Fruit fly (Drosophila melanogaster) whole organism, embryonic: ENCODE data around the gene CG7011.

Experiments
- ATbp ChIP-seq: fragments of 200-800 bp; sonication (Bioruptor generic); optimal IDR thresholded peaks from 2 replicates; lab custom pipeline; 2017; ENCODE audit warnings: missing biosample characterization, mild to moderate bottlenecking, missing genetic modification characterization, missing genetic modification reagents
- B-H1 ChIP-seq: fragments of 200-800 bp; sonication (Bioruptor generic); IDR thresholded peaks from 3 replicates; pipeline ENCODE4 v1.3.6; 2022; ENCODE audit warnings: missing biosample characterization, missing genetic modification characterization
- CG11504 ChIP-seq: fragments of 200-800 bp; sonication (Bioruptor generic); optimal IDR thresholded peaks from 3 replicates; lab custom pipeline; 2019; ENCODE audit warnings: missing biosample characterization, mild to moderate bottlenecking, missing genetic modification characterization, moderate library complexity
- CG12236 ChIP-seq: fragments of 200-800 bp; sonication (Bioruptor generic); optimal IDR thresholded peaks from 2 replicates; lab custom pipeline; 2016; ENCODE audit warnings: missing biosample characterization, missing genetic modification characterization
- CG14710 ChIP-seq: fragments of 200-800 bp; sonication (Bioruptor generic); optimal IDR thresholded peaks from 3 replicates; lab custom pipeline; 2019; ENCODE audit warnings: missing biosample characterization, mild to moderate bottlenecking, missing genetic modification characterization, moderate library complexity
- CG15269 ChIP-seq: fragments of 200-800 bp; sonication (Bioruptor generic); optimal IDR thresholded peaks from 2 replicates; lab custom pipeline; 2018; ENCODE audit warnings: missing biosample characterization, mild to moderate bottlenecking, missing genetic modification characterization, moderate library complexity
- CG1529 ChIP-seq: fragments of 200-800 bp; sonication (Bioruptor generic); optimal IDR thresholded peaks from 3 replicates; lab custom pipeline; 2018; ENCODE audit warnings: missing biosample characterization, missing genetic modification characterization
- CG15696 ChIP-seq: fragments of 200-800 bp; sonication (Bioruptor generic); optimal IDR thresholded peaks from 2 replicates; lab custom pipeline; 2019; ENCODE audit warnings: missing biosample characterization, mild to moderate bottlenecking, missing genetic modification characterization, moderate library complexity
- CG17829 ChIP-seq: fragments of 200-800 bp; optimal IDR thresholded peaks from 2 replicates; lab custom pipeline; 2019; ENCODE audit warnings: missing biosample characterization, mild to moderate bottlenecking, missing genetic modification characterization, moderate library complexity
- CG2120 ChIP-seq: fragments of 200-800 bp; sonication (Bioruptor generic); optimal IDR thresholded peaks from 3 replicates; lab custom pipeline; 2016; ENCODE audit warnings: missing biosample characterization, missing genetic modification characterization
- CG32532 ChIP-seq: fragments of 200-800 bp; sonication (Bioruptor generic); IDR thresholded peaks from 2 replicates; pipeline ENCODE4 v1.3.6; 2022; ENCODE audit warnings: missing biosample characterization, missing genetic modification characterization
- CG33557 ChIP-seq: fragments of 200-800 bp; sonication (Bioruptor generic); optimal IDR thresholded peaks from 2 replicates; lab custom pipeline; 2019; ENCODE audit warnings: missing biosample characterization, mild to moderate bottlenecking, missing genetic modification characterization, moderate library complexity
- CG4282 ChIP-seq: fragments of 200-800 bp; sonication (Bioruptor generic); optimal IDR thresholded peaks from 2 replicates; lab custom pipeline; 2016; ENCODE audit warnings: missing biosample characterization, missing genetic modification characterization
- CG7928 ChIP-seq: fragments of 200-800 bp; sonication (Bioruptor generic); optimal IDR thresholded peaks from 2 replicates; lab custom pipeline; 2017; ENCODE audit warnings: missing biosample characterization, mild to moderate bottlenecking, missing genetic modification characterization
- CG7987 ChIP-seq: fragments of 200-800 bp; sonication (Bioruptor generic); optimal IDR thresholded peaks from 2 replicates; lab custom pipeline; 2018; ENCODE audit warnings: missing biosample characterization, mild to moderate bottlenecking, missing genetic modification characterization, moderate library complexity
- CG8281 ChIP-seq: fragments of 200-800 bp; sonication (Bioruptor generic); optimal IDR thresholded peaks from 2 replicates; lab custom pipeline; 2018; ENCODE audit warnings: missing biosample characterization, mild to moderate bottlenecking, missing genetic modification characterization, moderate library complexity
- CG8478 ChIP-seq: fragments of >200 bp; optimal IDR thresholded peaks from 2 replicates; lab custom pipeline; 2018
- CHES-1-like ChIP-seq: fragments of 200-800 bp; sonication (Bioruptor generic); optimal IDR thresholded peaks from 2 replicates; lab custom pipeline; 2016; ENCODE audit warnings: missing biosample characterization, missing genetic modification characterization
- Fer2 ChIP-seq: fragments of 200-800 bp; sonication (Bioruptor generic); optimal IDR thresholded peaks from 2 replicates; lab custom pipeline; 2018; ENCODE audit warnings: missing biosample characterization, mild to moderate bottlenecking, missing genetic modification characterization, moderate library complexity
- Gsc ChIP-seq: fragments of 200-800 bp; sonication (Bioruptor generic); IDR thresholded peaks from 2 replicates; pipeline ENCODE4 v1.3.6; 2022; ENCODE audit warnings: missing biosample characterization, missing genetic modification characterization
- Gug ChIP-seq: fragments of 200-800 bp; sonication (Bioruptor generic); IDR thresholded peaks from 4 replicates; pipeline ENCODE4 v1.3.6; 2022; ENCODE audit warnings: missing biosample characterization, missing genetic modification characterization
- Hr51 ChIP-seq, 2 experiments: fragments of 200-800 bp; sonication (Bioruptor generic); optimal IDR thresholded peaks; 2 replicates in 1 of 2; 3 replicates in 1 of 2; lab custom pipeline; 2016 to 2018; ENCODE audit warnings: missing biosample characterization in 2 of 2, missing genetic modification characterization in 2 of 2, mild to moderate bottlenecking in 1 of 2, moderate library complexity in 1 of 2
- Max ChIP-seq: fragments of 200-800 bp; sonication (Bioruptor generic); optimal IDR thresholded peaks from 2 replicates; lab custom pipeline; 2016; ENCODE audit warnings: missing biosample characterization, mild to moderate bottlenecking, missing genetic modification characterization
- Oli ChIP-seq: fragments of 200-800 bp; sonication (Bioruptor generic); optimal IDR thresholded peaks from 2 replicates; lab custom pipeline; 2018; ENCODE audit warnings: missing biosample characterization, mild to moderate bottlenecking, missing genetic modification characterization, moderate library complexity
- Optix ChIP-seq: fragments of 200-800 bp; sonication (Bioruptor generic); IDR thresholded peaks from 3 replicates; pipeline ENCODE4 v1.3.6; 2022; ENCODE audit warnings: missing biosample characterization, missing genetic modification characterization
- PHDP ChIP-seq: fragments of 200-800 bp; sonication (Bioruptor generic); optimal IDR thresholded peaks from 3 replicates; lab custom pipeline; 2018; ENCODE audit warnings: missing biosample characterization, mild to moderate bottlenecking, missing genetic modification characterization, moderate library complexity
- Pdp1 ChIP-seq, 2 experiments: fragments of 200-800 bp; sonication (Bioruptor generic); optimal IDR thresholded peaks; 3 replicates each; lab custom pipeline; 2016; ENCODE audit warnings: missing biosample characterization in 2 of 2, missing genetic modification characterization in 2 of 2, mild to moderate bottlenecking in 1 of 2, moderate library complexity in 1 of 2
- Ravus ChIP-seq: fragments of 200-800 bp; sonication (Bioruptor generic); IDR thresholded peaks from 2 replicates; pipeline ENCODE4 v1.3.6; 2022; ENCODE audit warnings: missing biosample characterization, missing genetic modification characterization
- Side ChIP-seq: fragments of 200-800 bp; sonication (Bioruptor generic); optimal IDR thresholded peaks from 2 replicates; lab custom pipeline; 2016; ENCODE audit warnings: missing biosample characterization, missing genetic modification characterization
- Six4 ChIP-seq: fragments of 200-800 bp; sonication (Bioruptor generic); optimal IDR thresholded peaks from 2 replicates; lab custom pipeline; 2016; ENCODE audit warnings: missing biosample characterization, missing genetic modification characterization
- Vsx1 ChIP-seq: fragments of 200-800 bp; sonication (Bioruptor generic); optimal IDR thresholded peaks from 2 replicates; lab custom pipeline; 2017; ENCODE audit warnings: missing biosample characterization, mild to moderate bottlenecking, missing genetic modification characterization, missing genetic modification reagents
- Xbp1 ChIP-seq: fragments of 200-800 bp; sonication (Bioruptor generic); optimal IDR thresholded peaks from 3 replicates; lab custom pipeline; 2016; ENCODE audit warnings: missing biosample characterization, mild to moderate bottlenecking, missing genetic modification characterization
- ab ChIP-seq: fragments of 200-800 bp; sonication (Bioruptor generic); optimal IDR thresholded peaks from 2 replicates; lab custom pipeline; 2016; ENCODE audit warnings: missing biosample characterization, missing genetic modification characterization
- crol ChIP-seq: fragments of 200-800 bp; sonication (Bioruptor generic); IDR thresholded peaks from 2 replicates; pipeline ENCODE4 v1.3.6; 2022; ENCODE audit warnings: missing biosample characterization, missing genetic modification characterization
- dimm ChIP-seq: fragments of 200-800 bp; sonication (Bioruptor generic); IDR thresholded peaks from 2 replicates; pipeline ENCODE4 v1.3.6; 2022; ENCODE audit warnings: missing biosample characterization, missing genetic modification characterization
- fd96Cb ChIP-seq: fragments of 200-800 bp; sonication (Bioruptor generic); optimal IDR thresholded peaks from 2 replicates; lab custom pipeline; 2018; ENCODE audit warnings: missing biosample characterization, mild to moderate bottlenecking, missing genetic modification characterization, moderate library complexity
- gce ChIP-seq: fragments of 200-800 bp; sonication (Bioruptor generic); IDR thresholded peaks from 3 replicates; pipeline ENCODE4 v1.3.6; 2022; ENCODE audit warnings: missing biosample characterization, missing genetic modification characterization
- hbn ChIP-seq: fragments of 200-800 bp; sonication (Bioruptor generic); IDR thresholded peaks from 2 replicates; pipeline ENCODE4 v1.3.6; 2022; ENCODE audit warnings: missing biosample characterization, missing genetic modification characterization; ENCODE audit not compliant: partially characterized antibody
- jing ChIP-seq: fragments of 200-800 bp; sonication (Bioruptor generic); optimal IDR thresholded peaks from 2 replicates; lab custom pipeline; 2018; ENCODE audit warnings: missing biosample characterization, mild to moderate bottlenecking, missing genetic modification characterization
- mirr ChIP-seq: fragments of 200-800 bp; sonication (Bioruptor generic); optimal IDR thresholded peaks from 3 replicates; lab custom pipeline; 2018; ENCODE audit warnings: missing biosample characterization, mild to moderate bottlenecking, missing genetic modification characterization
- oc ChIP-seq: fragments of 200-800 bp; sonication (Bioruptor generic); optimal IDR thresholded peaks from 2 replicates; lab custom pipeline; 2018; ENCODE audit warnings: missing biosample characterization, mild to moderate bottlenecking, missing genetic modification characterization, moderate library complexity
- sd ChIP-seq: fragments of 200-800 bp; sonication (Bioruptor generic); optimal IDR thresholded peaks from 3 replicates; lab custom pipeline; 2018; ENCODE audit warnings: missing biosample characterization, mild to moderate bottlenecking, missing genetic modification characterization, moderate library complexity
- sens ChIP-seq: fragments of 200-800 bp; sonication (Bioruptor generic); peaks from one replicate; lab custom pipeline; 2016; ENCODE audit warnings: missing biosample characterization, missing genetic modification characterization
- sna ChIP-seq: fragments of 200-800 bp; sonication (Bioruptor generic); IDR thresholded peaks from 2 replicates; pipeline ENCODE4 v1.3.6; 2022; ENCODE audit warnings: missing biosample characterization, missing genetic modification characterization; ENCODE audit not compliant: partially characterized antibody
- sqz ChIP-seq: fragments of 200-800 bp; sonication (Bioruptor generic); optimal IDR thresholded peaks from 3 replicates; lab custom pipeline; 2018; ENCODE audit warnings: missing biosample characterization, mild to moderate bottlenecking, missing genetic modification characterization
- ssp ChIP-seq: fragments of 200-800 bp; sonication (Bioruptor generic); IDR thresholded peaks from 2 replicates; pipeline ENCODE4 v1.3.6; 2022; ENCODE audit warnings: missing biosample characterization, missing genetic modification characterization
- trh ChIP-seq: fragments of 200-800 bp; sonication (Bioruptor generic); optimal IDR thresholded peaks from 2 replicates; lab custom pipeline; 2016; ENCODE audit warnings: missing biosample characterization, missing genetic modification characterization
- twi ChIP-seq: fragments of 200-800 bp; optimal IDR thresholded peaks from 2 replicates; lab custom pipeline; 2019; ENCODE audit warnings: missing biosample characterization, mild to moderate bottlenecking, missing genetic modification characterization, moderate library complexity
- vvl ChIP-seq: fragments of 200-800 bp; sonication (Bioruptor generic); IDR thresholded peaks from 2 replicates; pipeline ENCODE4 v1.3.6; 2022; ENCODE audit warnings: missing biosample characterization, missing genetic modification characterization
- wor ChIP-seq: fragments of 200-800 bp; sonication (Bioruptor generic); IDR thresholded peaks from 2 replicates; pipeline ENCODE4 v1.3.6; 2022; ENCODE audit warnings: missing biosample characterization, missing genetic modification characterization

Gene CG7011

dm6 chr3L:15203097-15203496 is 39.7 kb upstream of the CG7011 start (continued):
- TF ChIP-seq dimm (GFP tag; lab: Robert Waterston, UW) (no peak), CG15696 (peak; percentile 13), Pdp1 (GFP tag; optimal IDR thresholded peaks at IDR 0.05; lab: Kevin White, UChicago) (peak in 1 of 2 experiments; percentile 78), Oli (tag; lab: Kevin White, UChicago) (peak; percentile 23), Optix (GFP tag; lab: Robert Waterston, UW) (no peak), Xbp1 (GFP tag; lab: Kevin White, UChicago) (peak; percentile 28), CG11504 (tag; lab: Kevin White, UChicago) (peak; percentile 19)

dm6 chr3L:15201351-15201750 is 37.9 kb upstream of the CG7011 start:
- TF ChIP-seq B-H1 (GFP tag; lab: Robert Waterston, UW) (no peak), Six4 (GFP tag; lab: Kevin White, UChicago) (no peak), CG7987 (GFP tag; lab: Kevin White, UChicago) (no peak), crol (GFP tag; lab: Robert Waterston, UW) (peak; percentile 62), Vsx1 (GFP tag; lab: Kevin White, UChicago) (no peak), CG15269 (tag; lab: Kevin White, UChicago) (no peak), Ravus (GFP tag; lab: Robert Waterston, UW) (no peak), CG2120 (GFP tag; lab: Kevin White, UChicago) (no peak), ab (GFP tag; lab: Kevin White, UChicago) (no peak), twi (no peak), CG1529 (GFP tag; lab: Kevin White, UChicago) (no peak), trh (no peak), sna (no peak), jing (GFP tag; lab: Kevin White, UChicago) (no peak), CHES-1-like (no peak), CG17829 (tag; lab: Kevin White, UChicago) (no peak), CG12236 (GFP tag; lab: Kevin White, UChicago) (no peak), CG8478 (lab: Kevin White, UChicago) (no peak), Max (GFP tag; lab: Kevin White, UChicago) (no peak), sens (GFP tag; lab: Kevin White, UChicago) (peak; percentile 37), gce (no peak), Side (GFP tag; lab: Kevin White, UChicago) (no peak), mirr (GFP tag; lab: Kevin White, UChicago) (no peak), hbn (GFP tag; lab: Robert Waterston, UW) (no peak), sqz (peak; percentile 69), ssp (no peak), CG32532 (no peak), PHDP (tag; lab: Kevin White, UChicago) (no peak), ATbp (GFP tag; lab: Kevin White, UChicago) (no peak), Gug (GFP tag; lab: Robert Waterston, UW) (no peak), wor (GFP tag; lab: Robert Waterston, UW) (no peak), CG14710 (tag; lab: Kevin White, UChicago) (no peak), CG33557 (GFP tag; lab: Kevin White, UChicago) (no peak), fd96Cb (tag; lab: Kevin White, UChicago) (no peak), CG4282 (GFP tag; lab: Kevin White, UChicago) (no peak), Gsc (GFP tag; lab: Robert Waterston, UW) (no peak), vvl (GFP tag; lab: Robert Waterston, UW) (peak; percentile 45), CG8281 (tag; lab: Kevin White, UChicago) (no peak), oc (tag; lab: Kevin White, UChicago) (peak; percentile 14), CG7928 (no peak), Fer2 (no peak), sd (tag; lab: Kevin White, UChicago) (peak; percentile 51), Hr51 (GFP tag; optimal IDR thresholded peaks at IDR 0.05; lab: Kevin White, UChicago) (no peak)
